Worm (Caenorhabditis elegans) whole organism, mixed stage, embryonic: ENCODE results near the gene C17B7.10.

Experiments
- mep-1 ChIP-seq: fragments of 150-350 bp; optimal IDR thresholded peaks from 2 replicates; lab custom pipeline; 2017; ENCODE audit warnings: missing biosample characterization, missing genetic modification reagents, missing genetic modification characterization, inconsistent platforms
- unc-39 ChIP-seq: fragments of 150-350 bp; optimal IDR thresholded peaks from 2 replicates; lab custom pipeline; 2014; ENCODE audit warnings: missing biosample characterization, missing genetic modification characterization

ce11 chrV:3376973-3377372, 35.2 kb upstream of the C17B7.10 start, which contains the start of gene srbc-2:
- no peak for TF ChIP-seq mep-1
- no peak for TF ChIP-seq unc-39
